Worm (Caenorhabditis elegans) whole organism, late embryonic: ENCODE measurements around the gene mks-5.

Source experiments
- C08G9.2 ChIP-seq: sonication (generic microtip); optimal IDR thresholded peaks from 2 replicates; lab custom pipeline; 2016; ENCODE audit warnings: mild to moderate bottlenecking, missing genetic modification characterization, moderate library complexity, missing compliant biosample characterization
- C38D4.7 ChIP-seq: fragments of 200-800 bp; sonication (Bioruptor generic); optimal IDR thresholded peaks from 2 replicates; lab custom pipeline; 2018; ENCODE audit warnings: mild to moderate bottlenecking, missing genetic modification characterization, moderate library complexity, missing compliant biosample characterization
- F13H6.1 ChIP-seq: sonication (generic microtip); optimal IDR thresholded peaks from 2 replicates; lab custom pipeline; 2016; ENCODE audit warnings: missing genetic modification characterization, missing compliant biosample characterization
- K09A11.1 ChIP-seq: sonication (generic microtip); optimal IDR thresholded peaks from 2 replicates; lab custom pipeline; 2017; ENCODE audit warnings: antibody characterized with exemption, mild to moderate bottlenecking, missing genetic modification characterization, missing compliant biosample characterization; ENCODE audit not compliant: insufficient read depth
- T23F11.4 ChIP-seq: fragments of 200-800 bp; sonication (Bioruptor generic); optimal IDR thresholded peaks from 2 replicates; lab custom pipeline; 2018; ENCODE audit warnings: mild to moderate bottlenecking, missing genetic modification characterization, missing compliant biosample characterization
- ahr-1 ChIP-seq: sonication (generic microtip); optimal IDR thresholded peaks from 2 replicates; lab custom pipeline; 2016; ENCODE audit warnings: missing genetic modification characterization, missing compliant biosample characterization
- ama-1 ChIP-seq: fragments of 150-350 bp; optimal IDR thresholded peaks from 2 replicates; lab custom pipeline; 2014
- ceh-18 ChIP-seq: sonication (generic microtip); optimal IDR thresholded peaks from 2 replicates; lab custom pipeline; 2016; ENCODE audit warnings: missing genetic modification characterization, missing compliant biosample characterization
- ceh-19 ChIP-seq: fragments of 200-800 bp; sonication (Bioruptor generic); optimal IDR thresholded peaks from 2 replicates; lab custom pipeline; 2018; ENCODE audit warnings: mild to moderate bottlenecking, missing genetic modification characterization, missing compliant biosample characterization
- ceh-2 ChIP-seq: sonication (generic microtip); optimal IDR thresholded peaks from 2 replicates; lab custom pipeline; 2016; ENCODE audit warnings: missing genotype, missing genetic modification characterization, missing compliant biosample characterization
- ceh-24 ChIP-seq: sonication (generic microtip); optimal IDR thresholded peaks from 2 replicates; lab custom pipeline; 2016; ENCODE audit warnings: mild to moderate bottlenecking, missing genetic modification characterization, missing compliant biosample characterization
- ceh-30 ChIP-seq: fragments of 150-350 bp; optimal IDR thresholded peaks from 2 replicates; lab custom pipeline; 2014; ENCODE audit warnings: missing biosample characterization, missing genetic modification characterization
- ceh-31 ChIP-seq: sonication (generic microtip); optimal IDR thresholded peaks from 2 replicates; lab custom pipeline; 2016; ENCODE audit warnings: missing genetic modification characterization, missing compliant biosample characterization
- ceh-34 ChIP-seq: sonication (generic microtip); optimal IDR thresholded peaks from 2 replicates; lab custom pipeline; 2016; ENCODE audit warnings: mild to moderate bottlenecking, missing genetic modification characterization, missing compliant biosample characterization
- ceh-45 ChIP-seq: fragments of 200-800 bp; sonication (Bioruptor generic); IDR thresholded peaks from 2 replicates; pipeline ENCODE4 v1.3.6; 2022; ENCODE audit warnings: missing genetic modification reagents, missing genetic modification characterization, missing compliant biosample characterization
- ceh-48 ChIP-seq: sonication (generic microtip); optimal IDR thresholded peaks from 2 replicates; lab custom pipeline; 2016; ENCODE audit warnings: missing genetic modification characterization, inconsistent platforms, missing compliant biosample characterization
- ceh-6 ChIP-seq: fragments of 200-800 bp; sonication (Bioruptor generic); optimal IDR thresholded peaks from 2 replicates; lab custom pipeline; 2018; ENCODE audit warnings: mild to moderate bottlenecking, missing genetic modification characterization, missing compliant biosample characterization
- ceh-9 ChIP-seq: sonication (generic microtip); optimal IDR thresholded peaks from 2 replicates; lab custom pipeline; 2016; ENCODE audit warnings: mild to moderate bottlenecking, missing genetic modification characterization, inconsistent platforms, missing compliant biosample characterization
- che-1 ChIP-seq: sonication (generic microtip); optimal IDR thresholded peaks from 2 replicates; lab custom pipeline; 2016; ENCODE audit warnings: mild to moderate bottlenecking, missing genetic modification characterization, missing compliant biosample characterization
- dmd-4 ChIP-seq: sonication (generic microtip); optimal IDR thresholded peaks from 2 replicates; lab custom pipeline; 2016; ENCODE audit warnings: borderline replicate concordance, missing genetic modification characterization, missing compliant biosample characterization
- dve-1 ChIP-seq: sonication (generic microtip); optimal IDR thresholded peaks from 2 replicates; lab custom pipeline; 2017; ENCODE audit warnings: antibody characterized with exemption, mild to moderate bottlenecking, missing genetic modification characterization, missing compliant biosample characterization
- elt-2 ChIP-seq: sonication (generic microtip); optimal IDR thresholded peaks from 2 replicates; lab custom pipeline; 2016; ENCODE audit warnings: missing genetic modification reagents, missing genetic modification characterization, missing compliant biosample characterization
- elt-4 ChIP-seq: sonication (generic microtip); optimal IDR thresholded peaks from 2 replicates; lab custom pipeline; 2016; ENCODE audit warnings: missing genetic modification characterization, missing compliant biosample characterization
- ets-4 ChIP-seq: sonication (generic microtip); optimal IDR thresholded peaks from 2 replicates; lab custom pipeline; 2016; ENCODE audit warnings: missing genetic modification characterization, missing compliant biosample characterization
- eyg-1 ChIP-seq: sonication (generic microtip); optimal IDR thresholded peaks from 2 replicates; lab custom pipeline; 2016; ENCODE audit warnings: missing genotype, missing genetic modification characterization, missing compliant biosample characterization
- fkh-10 ChIP-seq: fragments of 150-350 bp; optimal IDR thresholded peaks from 2 replicates; lab custom pipeline; 2014; ENCODE audit warnings: missing biosample characterization, missing genetic modification reagents, missing genetic modification characterization
- fkh-6 ChIP-seq: sonication (generic microtip); optimal IDR thresholded peaks from 2 replicates; lab custom pipeline; 2016; ENCODE audit warnings: missing genetic modification characterization, missing compliant biosample characterization
- hlh-13 ChIP-seq: fragments of 200-800 bp; sonication (Bioruptor generic); optimal IDR thresholded peaks from 2 replicates; lab custom pipeline; 2018; ENCODE audit warnings: mild to moderate bottlenecking, missing genetic modification characterization, missing compliant biosample characterization
- hlh-6 ChIP-seq: sonication (generic microtip); optimal IDR thresholded peaks from 2 replicates; lab custom pipeline; 2016; ENCODE audit warnings: missing genotype, missing genetic modification characterization, missing compliant biosample characterization
- hlh-8 ChIP-seq: sonication (generic microtip); optimal IDR thresholded peaks from 2 replicates; lab custom pipeline; 2016; ENCODE audit warnings: missing genotype, missing genetic modification characterization, missing compliant biosample characterization
- lim-6 ChIP-seq: sonication (generic microtip); optimal IDR thresholded peaks from 2 replicates; lab custom pipeline; 2016; ENCODE audit warnings: missing genetic modification characterization, missing compliant biosample characterization
- lin-11 ChIP-seq: fragments of 200-800 bp; sonication (Bioruptor generic); optimal IDR thresholded peaks from 2 replicates; lab custom pipeline; 2018; ENCODE audit warnings: mild to moderate bottlenecking, missing genetic modification characterization, missing compliant biosample characterization
- madf-2 ChIP-seq: sonication (generic microtip); optimal IDR thresholded peaks from 2 replicates; lab custom pipeline; 2017; ENCODE audit warnings: missing genetic modification characterization, missing compliant biosample characterization
- nhr-11 ChIP-seq: fragments of 150-350 bp; optimal IDR thresholded peaks from 2 replicates; lab custom pipeline; 2014; ENCODE audit warnings: missing biosample characterization, missing genetic modification characterization
- nhr-232 ChIP-seq: sonication (generic microtip); optimal IDR thresholded peaks from 2 replicates; lab custom pipeline; 2016; ENCODE audit warnings: missing genetic modification characterization, missing compliant biosample characterization
- pag-3 ChIP-seq: sonication (generic microtip); optimal IDR thresholded peaks from 2 replicates; lab custom pipeline; 2016; ENCODE audit warnings: missing compliant biosample characterization, missing genetic modification characterization, borderline replicate concordance
- pax-1 ChIP-seq: fragments of 150-350 bp; optimal IDR thresholded peaks from 2 replicates; lab custom pipeline; 2014; ENCODE audit warnings: missing biosample characterization, missing genetic modification characterization
- pha-2 ChIP-seq: sonication (generic microtip); optimal IDR thresholded peaks from 2 replicates; lab custom pipeline; 2017; ENCODE audit warnings: mild to moderate bottlenecking, missing genetic modification characterization, missing compliant biosample characterization
- pha-4 ChIP-seq: fragments of 150-350 bp; optimal IDR thresholded peaks from 2 replicates; lab custom pipeline; 2018; ENCODE audit warnings: missing biosample characterization, missing genetic modification reagents, missing genetic modification characterization
- pqm-1 ChIP-seq: sonication (generic microtip); optimal IDR thresholded peaks from 2 replicates; lab custom pipeline; 2016; ENCODE audit warnings: missing genetic modification characterization, missing compliant biosample characterization
- pros-1 ChIP-seq: fragments of 150-350 bp; optimal IDR thresholded peaks from 2 replicates; lab custom pipeline; 2014; ENCODE audit warnings: missing biosample characterization, missing genetic modification reagents, missing genetic modification characterization
- ref-2 ChIP-seq: sonication (generic microtip); optimal IDR thresholded peaks from 2 replicates; lab custom pipeline; 2016; ENCODE audit warnings: missing genetic modification characterization, missing compliant biosample characterization
- rnt-1 ChIP-seq: sonication (generic microtip); optimal IDR thresholded peaks from 2 replicates; lab custom pipeline; 2016; ENCODE audit warnings: missing genetic modification characterization, missing compliant biosample characterization
- sox-2 ChIP-seq: fragments of 200-800 bp; sonication (Bioruptor generic); IDR thresholded peaks from 2 replicates; pipeline ENCODE4 v1.3.6; 2022; ENCODE audit warnings: missing genetic modification reagents, missing genetic modification characterization, missing compliant biosample characterization
- syd-9 ChIP-seq: sonication (generic microtip); optimal IDR thresholded peaks from 2 replicates; lab custom pipeline; 2016; ENCODE audit warnings: mild to moderate bottlenecking, missing genetic modification characterization, moderate library complexity, missing compliant biosample characterization
- tbx-7 ChIP-seq: sonication (generic microtip); optimal IDR thresholded peaks from 2 replicates; lab custom pipeline; 2016; ENCODE audit warnings: missing genotype, missing genetic modification characterization, missing compliant biosample characterization
- unc-3 ChIP-seq, 2 experiments: fragments of 200-800 bp in 1 of 2; sonication (Bioruptor generic) in 1 of 2; sonication (generic microtip) in 1 of 2; conservative IDR thresholded peaks in 1 of 2; optimal IDR thresholded peaks in 1 of 2; 2 replicates each; pipeline versions ENCODE4 v1.3.6 to Lab custom; 2016 to 2022; ENCODE audit warnings: missing compliant biosample characterization in 2 of 2, missing genetic modification characterization in 2 of 2, missing genetic modification reagents in 1 of 2
- unc-86 ChIP-seq: sonication (generic microtip); optimal IDR thresholded peaks from 2 replicates; lab custom pipeline; 2016; ENCODE audit warnings: missing genetic modification characterization, missing compliant biosample characterization
- zip-5 ChIP-seq: sonication (generic microtip); optimal IDR thresholded peaks from 2 replicates; lab custom pipeline; 2016; ENCODE audit warnings: missing genetic modification characterization, missing compliant biosample characterization
- ztf-16 ChIP-seq: sonication (generic microtip); optimal IDR thresholded peaks from 2 replicates; lab custom pipeline; 2017; ENCODE audit warnings: missing genetic modification characterization, missing compliant biosample characterization

mks-5 gene

ce11 chrII:10708660-10709059 lies 11.4 kb upstream of the mks-5 start, which contains the start of gene bli-1:
Gene bli-1 (plus strand): TSS chrII:10708960.
- no peak for TF ChIP-seq elt-2 (tag; lab: Kevin White, UChicago)
- no peak for TF ChIP-seq sox-2 (GFP tag; lab: Robert Waterston, UW)
- TF ChIP-seq pag-3 (tag; lab: Kevin White, UChicago): no peak
- TF ChIP-seq elt-4 (tag; lab: Kevin White, UChicago): no peak
- TF ChIP-seq ceh-31: no peak
- TF ChIP-seq hlh-13 (GFP tag; lab: Kevin White, UChicago): no peak
- TF ChIP-seq, all 69 proteins: peak for 0

- TF ChIP-seq nhr-11 (no peak), rnt-1 (tag; lab: Kevin White, UChicago) (no peak), dve-1 (tag; lab: Kevin White, UChicago) (no peak), lin-11 (tag; lab: Kevin White, UChicago) (no peak), pros-1 (tag; lab: Kevin White, UChicago) (no peak), K09A11.1 (tag; lab: Kevin White, UChicago) (no peak), ets-4 (tag; lab: Kevin White, UChicago) (peak; percentile 46), C38D4.7 (GFP tag; lab: Kevin White, UChicago) (no peak), lim-6 (tag; lab: Kevin White, UChicago) (no peak), ceh-30 (tag; lab: Kevin White, UChicago) (no peak), ceh-34 (tag; lab: Kevin White, UChicago) (no peak), tbx-7 (tag; lab: Kevin White, UChicago) (peak; percentile 26), ceh-24 (no peak), F13H6.1 (tag; lab: Kevin White, UChicago) (no peak), pqm-1 (tag; lab: Kevin White, UChicago) (no peak), ahr-1 (tag; lab: Kevin White, UChicago) (no peak), unc-86 (tag; lab: Kevin White, UChicago) (no peak), elt-4 (tag; lab: Kevin White, UChicago) (no peak), dmd-4 (tag; lab: Kevin White, UChicago) (no peak), madf-2 (tag; lab: Kevin White, UChicago) (no peak), pax-1 (tag; lab: Kevin White, UChicago) (no peak), syd-9 (no peak), sox-2 (GFP tag; lab: Robert Waterston, UW) (no peak), ztf-16 (tag; lab: Kevin White, UChicago) (no peak), ama-1 (no peak), ref-2 (tag; lab: Kevin White, UChicago) (no peak), ceh-48 (tag; lab: Kevin White, UChicago) (no peak), ceh-45 (GFP tag; lab: Robert Waterston, UW) (no peak), ceh-9 (tag; lab: Kevin White, UChicago) (no peak), C08G9.2 (tag; lab: Kevin White, UChicago) (peak; percentile 65), fkh-6 (tag; lab: Kevin White, UChicago) (no peak), eyg-1 (tag; lab: Kevin White, UChicago) (no peak), ceh-31 (peak; percentile 63), hlh-8 (tag; lab: Kevin White, UChicago) (peak; percentile 10), pha-2 (tag; lab: Kevin White, UChicago) (no peak), che-1 (tag; lab: Kevin White, UChicago) (no peak), pha-4 (tag; lab: Kevin White, UChicago) (no peak), zip-5 (tag; lab: Kevin White, UChicago) (no peak), ceh-6 (GFP tag; lab: Kevin White, UChicago) (no peak), nhr-232 (tag; lab: Kevin White, UChicago) (no peak), fkh-10 (no peak), ceh-19 (no peak), hlh-6 (tag; lab: Kevin White, UChicago) (no peak), unc-3 (GFP tag; conservative IDR thresholded peaks at IDR 0.05; lab: Robert Waterston, UW) (no peak), unc-3 (tag; optimal IDR thresholded peaks at IDR 0.05; lab: Kevin White, UChicago) (no peak), ceh-2 (tag; lab: Kevin White, UChicago) (peak; percentile 67), elt-2 (tag; lab: Kevin White, UChicago) (no peak), T23F11.4 (no peak), ceh-18 (tag; lab: Kevin White, UChicago) (no peak)
These were observed 5.6 kb upstream of the mks-5 start, which contains the start of the genes dph-2 and C09G5.7 for ce11 chrII:10714262-10714933. Gene dph-2 (minus strand): TSS chrII:10714297. Gene C09G5.7 (plus strand): TSS chrII:10714883.
